Fruit fly (Drosophila melanogaster): ENCODE data around the gene Gr64c.

Gene Gr64c

DNA sequence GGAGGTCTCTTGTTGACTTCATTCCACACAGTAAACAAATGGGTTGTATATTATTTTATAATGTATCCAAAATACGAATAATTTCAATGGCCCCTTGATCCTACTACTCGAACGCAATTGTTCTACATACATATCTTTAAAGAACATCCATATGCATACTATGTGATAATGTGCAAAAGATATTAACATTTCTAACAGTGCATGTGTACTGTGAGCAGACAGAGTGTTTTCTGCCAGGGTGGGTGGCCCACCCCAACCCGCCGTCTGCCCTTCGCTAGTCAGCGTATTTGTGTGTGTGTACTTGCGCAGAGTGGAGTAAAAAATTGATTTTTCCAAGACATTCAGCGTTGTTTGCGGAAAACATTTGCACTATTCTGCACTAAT is 42.6 kb downstream of the Gr64c start (continued):
- TF ChIP-seq Jarid2 (GFP tag; optimal IDR thresholded peaks at IDR 0.05) (no peak), pan (optimal IDR thresholded peaks at IDR 0.05) (no peak), pan (GFP tag; optimal IDR thresholded peaks at IDR 0.05 in 1 of 2, IDR thresholded peaks at IDR 0.05 in 1 of 2) (peak in 1 of 2 experiments; percentile 81), CG7987 (GFP tag; optimal IDR thresholded peaks at IDR 0.05) (peak; percentile 14), H15 (GFP tag; IDR thresholded peaks at IDR 0.05) (peak; percentile 64; the same call in 2 of the 3 replicates), CG18262 (tag; optimal IDR thresholded peaks at IDR 0.05) (peak; percentile 22), unc-4 (GFP tag; IDR thresholded peaks at IDR 0.05; ENCODE audit: partially characterized antibody) (no peak), CG14860 (GFP tag; IDR thresholded peaks at IDR 0.05; ENCODE audit: partially characterized antibody) (no peak), YL-1 (GFP tag; optimal IDR thresholded peaks at IDR 0.05) (no peak), CG15514 (GFP tag; optimal IDR thresholded peaks at IDR 0.05) (peak; percentile 50), CG14667 (GFP tag; IDR thresholded peaks at IDR 0.05) (peak; percentile 67), Doc3 (GFP tag; IDR thresholded peaks at IDR 0.05; ENCODE audit: partially characterized antibody) (no peak), org-1 (GFP tag; optimal IDR thresholded peaks at IDR 0.05) (no peak), D19B (GFP tag; optimal IDR thresholded peaks at IDR 0.05) (no peak), fru (optimal IDR thresholded peaks at IDR 0.05) (no peak), Bgb (GFP tag; IDR thresholded peaks at IDR 0.05; ENCODE audit: partially characterized antibody) (no peak), CG8281 (tag; optimal IDR thresholded peaks at IDR 0.05) (no peak), Pdp1 (GFP tag; optimal IDR thresholded peaks at IDR 0.05) (no peak), pros (GFP tag; optimal IDR thresholded peaks at IDR 0.05) (no peak), seq (GFP tag; IDR thresholded peaks at IDR 0.05) (peak; percentile 57), corto (GFP tag; optimal IDR thresholded peaks at IDR 0.05) (peak; percentile 85), CG9817 (tag; optimal IDR thresholded peaks at IDR 0.05) (peak; percentile 56), cas (GFP tag; IDR thresholded peaks at IDR 0.05) (no peak), ind (GFP tag; optimal IDR thresholded peaks at IDR 0.05) (peak; percentile 68), ERR (GFP tag; optimal IDR thresholded peaks at IDR 0.05) (no peak), CG16815 (GFP tag; optimal IDR thresholded peaks at IDR 0.05) (no peak), CG2889 (GFP tag; IDR thresholded peaks at IDR 0.05) (peak; percentile 31; the same call in 1 of the 3 replicates), CG8944 (GFP tag; optimal IDR thresholded peaks at IDR 0.05) (peak; percentile 33), fd96Cb (tag; optimal IDR thresholded peaks at IDR 0.05) (peak; percentile 60), ash1 (GFP tag; optimal IDR thresholded peaks at IDR 0.05) (no peak), CrebB (tag; optimal IDR thresholded peaks at IDR 0.05) (no peak), CG7556 (GFP tag; optimal IDR thresholded peaks at IDR 0.05) (peak; percentile 46), Mad (GFP tag; optimal IDR thresholded peaks at IDR 0.05) (no peak), Xbp1 (GFP tag; optimal IDR thresholded peaks at IDR 0.05) (peak; percentile 64), Sry-β (GFP tag; optimal IDR thresholded peaks at IDR 0.05) (no peak), disco-r (GFP tag; optimal IDR thresholded peaks at IDR 0.05) (no peak), CG30403 (GFP tag; optimal IDR thresholded peaks at IDR 0.05) (no peak), Hsf (GFP tag; optimal IDR thresholded peaks at IDR 0.05) (peak; percentile 37), Hey (tag; optimal IDR thresholded peaks at IDR 0.05) (no peak), p53 (GFP tag; optimal IDR thresholded peaks at IDR 0.05) (no peak), pb (GFP tag; optimal IDR thresholded peaks at IDR 0.05) (no peak), CG33213 (GFP tag; optimal IDR thresholded peaks at IDR 0.05) (no peak), CG1233 (GFP tag; optimal IDR thresholded peaks at IDR 0.05) (peak; percentile 15), psq (GFP tag; optimal IDR thresholded peaks at IDR 0.05) (no peak), CG10209 (GFP tag; optimal IDR thresholded peaks at IDR 0.05) (no peak), CG4404 (GFP tag; IDR thresholded peaks at IDR 0.05) (peak; percentile 6; the same call in 1 of the 2 replicates), CG12769 (tag; optimal IDR thresholded peaks at IDR 0.05) (peak; percentile 89), Dek (tag; optimal IDR thresholded peaks at IDR 0.05) (peak; percentile 26), CG4360 (GFP tag; IDR thresholded peaks at IDR 0.05) (no peak), NK7.1 (GFP tag; optimal IDR thresholded peaks at IDR 0.05) (no peak), CG9609 (GFP tag; optimal IDR thresholded peaks at IDR 0.05) (peak; percentile 45)

All from whole organism, embryonic.